Worm (Caenorhabditis elegans): Measurements from ENCODE around the gene srx-125.
A peak's percentile ranks its signal among the peaks of the same experiment; 100 is the strongest.

The srx-125 gene

DNA sequence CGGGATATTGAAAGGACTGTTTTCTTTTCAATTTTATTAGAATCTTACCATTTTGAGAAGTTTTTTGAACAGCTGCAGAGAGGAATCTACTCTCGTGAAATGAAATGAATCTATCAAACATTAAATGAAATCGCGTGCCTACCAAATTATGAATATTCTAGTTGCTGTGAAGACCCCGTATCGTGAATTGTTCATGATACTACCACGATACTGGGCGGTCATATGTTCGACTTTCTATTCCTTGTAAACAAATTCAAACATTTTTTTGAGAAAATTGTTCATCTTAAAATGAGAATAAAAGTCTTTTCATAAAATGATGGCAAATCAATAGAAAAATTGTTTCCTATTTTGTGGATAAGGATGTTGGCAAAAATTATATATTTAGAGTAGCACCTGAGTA lies 18.7 kb downstream of the srx-125 start, which contains the start of gene gcy-34:
Gene gcy-34, minus strand, starts transcription at position 101 of the 400 bp plus-strand sequence.
- TF ChIP-seq nhr-77 (tag; optimal IDR thresholded peaks at IDR 0.05), result no peak
- TF ChIP-seq gmeb-1 (tag; optimal IDR thresholded peaks at IDR 0.05), result no peak
- TF ChIP-seq ztf-11 (tag; optimal IDR thresholded peaks at IDR 0.05), result no peak
- TF ChIP-seq elt-1 (tag; optimal IDR thresholded peaks at IDR 0.05), result no peak
- TF ChIP-seq snpc-4 (tag; optimal IDR thresholded peaks at IDR 0.05), result no peak
- TF ChIP-seq aly-2 (tag; optimal IDR thresholded peaks at IDR 0.05), result no peak
- TF ChIP-seq ZK546.5 (tag; optimal IDR thresholded peaks at IDR 0.05), result no peak
- TF ChIP-seq unc-55 (GFP tag; optimal IDR thresholded peaks at IDR 0.05), result no peak
- no peak for TF ChIP-seq ztf-4 (tag; optimal IDR thresholded peaks at IDR 0.05)

DNA sequence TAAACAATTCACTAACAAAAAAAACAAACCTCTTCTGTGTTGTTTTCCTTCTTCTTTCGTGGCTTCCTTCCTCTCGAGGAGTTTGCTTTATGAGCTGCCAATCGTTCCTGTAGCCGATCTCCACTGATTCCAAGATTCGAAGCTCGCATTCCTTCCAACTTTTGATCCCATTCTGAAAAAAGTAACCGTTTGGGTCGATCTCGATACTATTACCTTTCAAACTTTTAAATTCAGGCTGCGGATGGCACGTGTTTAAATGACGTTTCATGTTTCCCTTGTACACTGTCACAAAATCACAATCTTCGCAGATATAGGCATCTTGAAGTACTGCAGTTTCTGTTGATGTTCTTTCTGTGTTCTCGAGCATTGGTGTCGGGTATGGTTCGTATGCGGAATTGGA lies 20.3 kb downstream of the srx-125 start:
- TF ChIP-seq elt-3 (tag; optimal IDR thresholded peaks at IDR 0.05) (no peak), skn-1 (tag; optimal IDR thresholded peaks at IDR 0.05) (no peak), ztf-4 (tag; optimal IDR thresholded peaks at IDR 0.05) (no peak), F13H6.1 (tag; optimal IDR thresholded peaks at IDR 0.05) (no peak), ztf-1 (GFP tag; conservative IDR thresholded peaks at IDR 0.05) (no peak), elt-1 (tag; optimal IDR thresholded peaks at IDR 0.05) (no peak), mab-5 (tag; optimal IDR thresholded peaks at IDR 0.05) (no peak), R02D3.7 (tag; optimal IDR thresholded peaks at IDR 0.05) (no peak)

DNA sequence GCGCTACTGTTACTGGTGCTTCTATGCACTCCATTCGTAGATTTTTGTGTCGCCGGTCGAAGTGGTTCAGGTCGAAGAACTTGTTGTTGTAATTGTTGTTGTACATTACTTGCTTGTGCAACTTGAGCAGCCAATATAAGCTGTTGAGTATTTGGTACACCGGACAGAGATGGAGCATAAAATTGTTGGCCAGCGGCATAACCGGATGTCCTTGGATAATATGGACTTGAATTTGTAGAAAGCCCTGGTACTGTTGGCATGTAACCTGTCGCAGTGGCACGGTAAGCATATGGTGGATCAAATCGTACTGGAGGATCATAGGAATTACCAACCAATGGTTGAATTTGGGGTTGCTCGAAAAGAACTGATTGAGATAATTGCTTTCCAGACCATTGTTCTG lies 21.8 kb downstream of the srx-125 start:
- TF ChIP-seq dmd-4 (tag; optimal IDR thresholded peaks at IDR 0.05), result no peak
- no peak for TF ChIP-seq ZK546.5 (tag; optimal IDR thresholded peaks at IDR 0.05)
- TF ChIP-seq skn-1 (tag; optimal IDR thresholded peaks at IDR 0.05), result no peak
- no peak for TF ChIP-seq mbf-1 (tag; optimal IDR thresholded peaks at IDR 0.05)
- no peak for TF ChIP-seq F13H6.1 (tag; optimal IDR thresholded peaks at IDR 0.05)
- no peak for TF ChIP-seq ztf-4 (tag; optimal IDR thresholded peaks at IDR 0.05)
- TF ChIP-seq fos-1 (tag; optimal IDR thresholded peaks at IDR 0.05), result no peak
- no peak for TF ChIP-seq mab-5 (tag; optimal IDR thresholded peaks at IDR 0.05)
- TF ChIP-seq lin-11 (tag; optimal IDR thresholded peaks at IDR 0.05), result no peak
- no peak for TF ChIP-seq lsy-2 (tag; optimal IDR thresholded peaks at IDR 0.05)
- TF ChIP-seq ztf-1 (GFP tag; conservative IDR thresholded peaks at IDR 0.05), result no peak

DNA sequence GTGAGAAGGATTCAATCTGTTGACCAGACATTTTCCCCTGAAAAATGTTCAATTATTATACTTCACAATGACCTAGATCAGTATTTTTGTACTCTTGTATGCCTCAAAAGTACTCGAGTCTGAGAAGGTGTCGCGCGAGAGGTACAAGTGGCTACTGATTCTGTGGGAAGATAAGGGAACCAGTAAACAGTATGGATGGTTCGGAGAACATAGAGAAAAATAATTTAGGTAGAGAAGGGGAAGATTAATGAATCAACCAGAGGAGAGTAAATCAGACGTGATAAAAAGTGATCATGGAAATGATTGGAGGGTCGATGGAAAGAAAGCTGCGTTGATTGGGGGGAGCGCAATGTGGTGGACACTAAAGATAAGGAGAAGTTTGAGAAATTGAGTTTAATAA lies 22.3 kb downstream of the srx-125 start:
- TF ChIP-seq nhr-77 (tag; optimal IDR thresholded peaks at IDR 0.05), result no peak
- no peak for TF ChIP-seq ama-1 (optimal IDR thresholded peaks at IDR 0.05)
- TF ChIP-seq ztf-11 (tag; optimal IDR thresholded peaks at IDR 0.05), result no peak
- TF ChIP-seq sem-4 (tag; optimal IDR thresholded peaks at IDR 0.05), result no peak
- no peak for TF ChIP-seq nhr-11 (tag; optimal IDR thresholded peaks at IDR 0.05)
- TF ChIP-seq fos-1 (tag; optimal IDR thresholded peaks at IDR 0.05), result peak; percentile 38
- TF ChIP-seq peb-1 (tag; optimal IDR thresholded peaks at IDR 0.05), result no peak
- no peak for TF ChIP-seq lin-39 (tag; optimal IDR thresholded peaks at IDR 0.05)
- no peak for TF ChIP-seq alr-1 (tag; optimal IDR thresholded peaks at IDR 0.05)
- peak; percentile 64 for TF ChIP-seq sma-9 (GFP tag; optimal IDR thresholded peaks at IDR 0.05)
- TF ChIP-seq sma-9 (tag; optimal IDR thresholded peaks at IDR 0.05), result no peak
- no peak for TF ChIP-seq mdl-1 (tag; optimal IDR thresholded peaks at IDR 0.05)
- TF ChIP-seq nhr-237 (tag; optimal IDR thresholded peaks at IDR 0.05), result no peak
- no peak for TF ChIP-seq elt-3 (tag; optimal IDR thresholded peaks at IDR 0.05)
- no peak for TF ChIP-seq nhr-129 (tag; optimal IDR thresholded peaks at IDR 0.05)
- TF ChIP-seq ztf-4 (tag; optimal IDR thresholded peaks at IDR 0.05), result no peak
- no peak for TF ChIP-seq Y55F3AM.14 (GFP tag; optimal IDR thresholded peaks at IDR 0.05)
- TF ChIP-seq blmp-1 (tag; optimal IDR thresholded peaks at IDR 0.05; ENCODE audit: insufficient read depth), result no peak
- TF ChIP-seq crh-2 (tag; optimal IDR thresholded peaks at IDR 0.05), result peak; percentile 0
- TF ChIP-seq lsy-2 (tag; optimal IDR thresholded peaks at IDR 0.05), result peak in 1 of 2 experiments; percentile 2
- no peak for TF ChIP-seq nhr-6 (tag; optimal IDR thresholded peaks at IDR 0.05)
- no peak for TF ChIP-seq mab-5 (tag; optimal IDR thresholded peaks at IDR 0.05)
- TF ChIP-seq egl-27 (tag; optimal IDR thresholded peaks at IDR 0.05), result peak; percentile 67
- no peak for TF ChIP-seq lin-11 (tag; optimal IDR thresholded peaks at IDR 0.05)
- peak; percentile 50 for TF ChIP-seq nhr-25 (tag; optimal IDR thresholded peaks at IDR 0.05)
- TF ChIP-seq elt-1 (tag; optimal IDR thresholded peaks at IDR 0.05), result no peak
- no peak for TF ChIP-seq lin-13 (GFP tag; optimal IDR thresholded peaks at IDR 0.05)
- no peak for TF ChIP-seq gmeb-1 (tag; optimal IDR thresholded peaks at IDR 0.05)
- TF ChIP-seq nhr-10 (tag; optimal IDR thresholded peaks at IDR 0.05), result no peak
- TF ChIP-seq unc-55 (GFP tag; optimal IDR thresholded peaks at IDR 0.05), result no peak
- no peak for TF ChIP-seq R02D3.7 (tag; optimal IDR thresholded peaks at IDR 0.05)
- no peak for TF ChIP-seq dmd-4 (tag; optimal IDR thresholded peaks at IDR 0.05)
- TF ChIP-seq ceh-82 (tag; optimal IDR thresholded peaks at IDR 0.05), result no peak
- TF ChIP-seq sma-3 (GFP tag; optimal IDR thresholded peaks at IDR 0.05), result peak; percentile 74
- no peak for TF ChIP-seq nhr-12 (tag; optimal IDR thresholded peaks at IDR 0.05)
- no peak for TF ChIP-seq skn-1 (tag; optimal IDR thresholded peaks at IDR 0.05)
- no peak for TF ChIP-seq unc-62 (GFP tag; optimal IDR thresholded peaks at IDR 0.05)
- TF ChIP-seq C34F6.9 (tag; optimal IDR thresholded peaks at IDR 0.05), result no peak
- no peak for TF ChIP-seq unc-39 (tag; optimal IDR thresholded peaks at IDR 0.05)
- TF ChIP-seq ztf-1 (GFP tag; conservative IDR thresholded peaks at IDR 0.05), result no peak
- peak; percentile 68 for TF ChIP-seq ceh-16 (tag; optimal IDR thresholded peaks at IDR 0.05)
- no peak for TF ChIP-seq zag-1 (tag; optimal IDR thresholded peaks at IDR 0.05)
- TF ChIP-seq ZK546.5 (tag; optimal IDR thresholded peaks at IDR 0.05), result no peak
